Worm (Caenorhabditis elegans): ENCODE results near the gene ZK1058.3.

The ZK1058.3 gene

ce11 chrIII:3953235-3953634, 34.6 kb downstream of the ZK1058.3 start:
- peak; percentile 85 for TF ChIP-seq sem-4 (tag; optimal IDR thresholded peaks at IDR 0.05)
- TF ChIP-seq ceh-82 (tag; optimal IDR thresholded peaks at IDR 0.05), result no peak
- peak; percentile 38 for TF ChIP-seq mab-5 (tag; optimal IDR thresholded peaks at IDR 0.05)
- peak; percentile 85 for TF ChIP-seq nhr-129 (tag; optimal IDR thresholded peaks at IDR 0.05)
- peak; percentile 0 for TF ChIP-seq crh-2 (tag; optimal IDR thresholded peaks at IDR 0.05)
- no peak for TF ChIP-seq ztf-11 (tag; optimal IDR thresholded peaks at IDR 0.05)
- TF ChIP-seq unc-39 (tag; optimal IDR thresholded peaks at IDR 0.05), result no peak
- TF ChIP-seq C34F6.9 (tag; optimal IDR thresholded peaks at IDR 0.05), result peak; percentile 72
- TF ChIP-seq ama-1 (optimal IDR thresholded peaks at IDR 0.05), result peak; percentile 3
- TF ChIP-seq sma-3 (GFP tag; optimal IDR thresholded peaks at IDR 0.05), result peak; percentile 30
- peak; percentile 89 for TF ChIP-seq sma-9 (GFP tag; optimal IDR thresholded peaks at IDR 0.05)
- TF ChIP-seq sma-9 (tag; optimal IDR thresholded peaks at IDR 0.05), result no peak
- TF ChIP-seq lsy-2 (tag; optimal IDR thresholded peaks at IDR 0.05), result peak in 1 of 2 experiments; percentile 69
- TF ChIP-seq ceh-16 (tag; optimal IDR thresholded peaks at IDR 0.05), result peak; percentile 72
- peak; percentile 61 for TF ChIP-seq Y55F3AM.14 (GFP tag; optimal IDR thresholded peaks at IDR 0.05)
- TF ChIP-seq elt-3 (tag; optimal IDR thresholded peaks at IDR 0.05), result no peak
- TF ChIP-seq unc-62 (GFP tag; optimal IDR thresholded peaks at IDR 0.05), result no peak
- TF ChIP-seq nhr-77 (tag; optimal IDR thresholded peaks at IDR 0.05), result no peak
- peak; percentile 2 for TF ChIP-seq lin-13 (GFP tag; optimal IDR thresholded peaks at IDR 0.05)
- TF ChIP-seq nhr-11 (tag; optimal IDR thresholded peaks at IDR 0.05), result no peak
- peak; percentile 23 for TF ChIP-seq fos-1 (tag; optimal IDR thresholded peaks at IDR 0.05)
- TF ChIP-seq blmp-1 (tag; optimal IDR thresholded peaks at IDR 0.05; ENCODE audit: insufficient read depth), result peak; percentile 12
- TF ChIP-seq lin-39 (tag; optimal IDR thresholded peaks at IDR 0.05), result no peak
- no peak for TF ChIP-seq nhr-12 (tag; optimal IDR thresholded peaks at IDR 0.05)
- no peak for TF ChIP-seq ZK546.5 (tag; optimal IDR thresholded peaks at IDR 0.05)
- TF ChIP-seq nhr-6 (tag; optimal IDR thresholded peaks at IDR 0.05), result peak; percentile 47
- no peak for TF ChIP-seq nhr-237 (tag; optimal IDR thresholded peaks at IDR 0.05)
- no peak for TF ChIP-seq gmeb-1 (tag; optimal IDR thresholded peaks at IDR 0.05)
- TF ChIP-seq unc-55 (GFP tag; optimal IDR thresholded peaks at IDR 0.05), result peak; percentile 40
- peak in 1 of 2 experiments; percentile 63 for TF ChIP-seq mdl-1 (tag; optimal IDR thresholded peaks at IDR 0.05)
- TF ChIP-seq F13H6.1 (tag; optimal IDR thresholded peaks at IDR 0.05), result peak; percentile 66
- TF ChIP-seq lin-11 (tag; optimal IDR thresholded peaks at IDR 0.05), result peak; percentile 18
- no peak for TF ChIP-seq skn-1 (tag; optimal IDR thresholded peaks at IDR 0.05)
- no peak for TF ChIP-seq R02D3.7 (tag; optimal IDR thresholded peaks at IDR 0.05)
- TF ChIP-seq nhr-21 (tag; optimal IDR thresholded peaks at IDR 0.05), result peak; percentile 72
- TF ChIP-seq egl-27 (tag; optimal IDR thresholded peaks at IDR 0.05), result peak; percentile 51
- TF ChIP-seq nhr-25 (tag; optimal IDR thresholded peaks at IDR 0.05), result peak; percentile 79
- no peak for TF ChIP-seq zag-1 (tag; optimal IDR thresholded peaks at IDR 0.05)

ce11 chrIII:3954220-3954619, 35.6 kb downstream of the ZK1058.3 start:
- TF ChIP-seq nhr-21 (tag; optimal IDR thresholded peaks at IDR 0.05), result peak; percentile 33
- no peak for TF ChIP-seq snpc-4 (tag; optimal IDR thresholded peaks at IDR 0.05)
- no peak for TF ChIP-seq nhr-12 (tag; optimal IDR thresholded peaks at IDR 0.05)
- TF ChIP-seq lin-13 (GFP tag; optimal IDR thresholded peaks at IDR 0.05), result no peak
- TF ChIP-seq skn-1 (tag; optimal IDR thresholded peaks at IDR 0.05), result no peak
- no peak for TF ChIP-seq elt-1 (tag; optimal IDR thresholded peaks at IDR 0.05)
- TF ChIP-seq nhr-25 (tag; optimal IDR thresholded peaks at IDR 0.05), result peak; percentile 46
- no peak for TF ChIP-seq elt-3 (tag; optimal IDR thresholded peaks at IDR 0.05)
- no peak for TF ChIP-seq nhr-23 (tag; optimal IDR thresholded peaks at IDR 0.05)
- no peak for TF ChIP-seq lin-39 (tag; optimal IDR thresholded peaks at IDR 0.05)
- TF ChIP-seq sma-9 (GFP tag; optimal IDR thresholded peaks at IDR 0.05), result peak; percentile 78
- TF ChIP-seq sma-9 (tag; optimal IDR thresholded peaks at IDR 0.05), result no peak
- peak; percentile 66 to 69 for TF ChIP-seq mdl-1 (tag; optimal IDR thresholded peaks at IDR 0.05)
- TF ChIP-seq mab-5 (tag; optimal IDR thresholded peaks at IDR 0.05), result peak; percentile 7
- no peak for TF ChIP-seq ceh-82 (tag; optimal IDR thresholded peaks at IDR 0.05)
- TF ChIP-seq C34F6.9 (tag; optimal IDR thresholded peaks at IDR 0.05), result peak; percentile 61
- no peak for TF ChIP-seq crh-2 (tag; optimal IDR thresholded peaks at IDR 0.05)
- TF ChIP-seq unc-39 (tag; optimal IDR thresholded peaks at IDR 0.05), result no peak
- TF ChIP-seq lsy-2 (tag; optimal IDR thresholded peaks at IDR 0.05), result peak in 1 of 2 experiments; percentile 76
- TF ChIP-seq ZK546.5 (tag; optimal IDR thresholded peaks at IDR 0.05), result no peak
- no peak for TF ChIP-seq R02D3.7 (tag; optimal IDR thresholded peaks at IDR 0.05)
- TF ChIP-seq nhr-11 (tag; optimal IDR thresholded peaks at IDR 0.05), result no peak
- TF ChIP-seq sem-4 (tag; optimal IDR thresholded peaks at IDR 0.05), result peak; percentile 60
- TF ChIP-seq fos-1 (tag; optimal IDR thresholded peaks at IDR 0.05), result no peak
- no peak for TF ChIP-seq alr-1 (tag; optimal IDR thresholded peaks at IDR 0.05)
- TF ChIP-seq nhr-129 (tag; optimal IDR thresholded peaks at IDR 0.05), result peak; percentile 81
- no peak for TF ChIP-seq nhr-237 (tag; optimal IDR thresholded peaks at IDR 0.05)
- TF ChIP-seq F13H6.1 (tag; optimal IDR thresholded peaks at IDR 0.05), result no peak
- no peak for TF ChIP-seq ztf-4 (tag; optimal IDR thresholded peaks at IDR 0.05)
- no peak for TF ChIP-seq zag-1 (tag; optimal IDR thresholded peaks at IDR 0.05)
- no peak for TF ChIP-seq egl-27 (tag; optimal IDR thresholded peaks at IDR 0.05)
- no peak for TF ChIP-seq ceh-16 (tag; optimal IDR thresholded peaks at IDR 0.05)
- TF ChIP-seq mbf-1 (tag; optimal IDR thresholded peaks at IDR 0.05), result no peak
- no peak for TF ChIP-seq Y55F3AM.14 (GFP tag; optimal IDR thresholded peaks at IDR 0.05)
- no peak for TF ChIP-seq ama-1 (optimal IDR thresholded peaks at IDR 0.05)
- no peak for TF ChIP-seq nhr-10 (tag; optimal IDR thresholded peaks at IDR 0.05)
- no peak for TF ChIP-seq gmeb-1 (tag; optimal IDR thresholded peaks at IDR 0.05)
- no peak for TF ChIP-seq lin-11 (tag; optimal IDR thresholded peaks at IDR 0.05)
- no peak for TF ChIP-seq aly-2 (tag; optimal IDR thresholded peaks at IDR 0.05)
- TF ChIP-seq nhr-77 (tag; optimal IDR thresholded peaks at IDR 0.05), result no peak
- no peak for TF ChIP-seq sma-3 (GFP tag; optimal IDR thresholded peaks at IDR 0.05)
- TF ChIP-seq unc-55 (GFP tag; optimal IDR thresholded peaks at IDR 0.05), result peak; percentile 27
- peak; percentile 3 for TF ChIP-seq blmp-1 (tag; optimal IDR thresholded peaks at IDR 0.05; ENCODE audit: insufficient read depth)
- no peak for TF ChIP-seq ztf-1 (GFP tag; conservative IDR thresholded peaks at IDR 0.05)
- no peak for TF ChIP-seq peb-1 (tag; optimal IDR thresholded peaks at IDR 0.05)

Data from whole organism, L2 larva.